Worm (Caenorhabditis elegans) whole organism, L3 larva: ENCODE results near the gene efk-1.

ENCODE experiments used
- R02D3.7 ChIP-seq: fragments of 150-350 bp; optimal IDR thresholded peaks from 2 replicates; lab custom pipeline; 2014; ENCODE audit warnings: missing biosample characterization, missing genetic modification characterization
- ama-1 ChIP-seq: fragments of 150-350 bp; optimal IDR thresholded peaks from 2 replicates; lab custom pipeline; 2018
- ceh-82 ChIP-seq: fragments of 150-350 bp; optimal IDR thresholded peaks from 2 replicates; lab custom pipeline; 2014; ENCODE audit warnings: missing biosample characterization, missing genetic modification characterization
- lsy-12 ChIP-seq: sonication (generic microtip); optimal IDR thresholded peaks from 2 replicates; lab custom pipeline; 2016; ENCODE audit warnings: mild to moderate bottlenecking, missing genetic modification characterization, missing compliant biosample characterization
- mdl-1 ChIP-seq: fragments of 150-350 bp; optimal IDR thresholded peaks from 2 replicates; lab custom pipeline; 2014; ENCODE audit warnings: missing biosample characterization, missing genetic modification characterization
- nhr-11 ChIP-seq: fragments of 150-350 bp; optimal IDR thresholded peaks from 2 replicates; lab custom pipeline; 2014; ENCODE audit warnings: missing biosample characterization, missing genetic modification characterization
- pqm-1 ChIP-seq: fragments of 150-350 bp; optimal IDR thresholded peaks from 2 replicates; lab custom pipeline; 2017; ENCODE audit warnings: missing biosample characterization, missing genetic modification characterization, inconsistent platforms
- tbx-2 ChIP-seq: sonication (generic microtip); optimal IDR thresholded peaks from 2 replicates; lab custom pipeline; 2016; ENCODE audit warnings: mild to moderate bottlenecking, missing genetic modification characterization, missing compliant biosample characterization
- zag-1 ChIP-seq: fragments of 150-350 bp; optimal IDR thresholded peaks from 2 replicates; lab custom pipeline; 2014; ENCODE audit warnings: missing biosample characterization, missing genetic modification characterization
- ztf-11 ChIP-seq: fragments of 150-350 bp; optimal IDR thresholded peaks from 2 replicates; lab custom pipeline; 2014; ENCODE audit warnings: missing biosample characterization, missing genetic modification characterization

ce11 chrIII:6154586-6154985 is 13.8 kb downstream of the efk-1 start:
- no peak for TF ChIP-seq ztf-11 (tag; lab: Kevin White, UChicago)
- TF ChIP-seq lsy-12 (tag; lab: Kevin White, UChicago), result no peak
- no peak for TF ChIP-seq ceh-82 (tag; lab: Kevin White, UChicago)
- no peak for TF ChIP-seq R02D3.7 (tag; lab: Kevin White, UChicago)
- no peak for TF ChIP-seq zag-1
- TF ChIP-seq ama-1, result no peak
- no peak for TF ChIP-seq mdl-1
- no peak for TF ChIP-seq pqm-1
- TF ChIP-seq nhr-11 (tag; lab: Kevin White, UChicago), result no peak
- no peak for TF ChIP-seq tbx-2 (tag; lab: Kevin White, UChicago)
